Worm (Caenorhabditis elegans): Measurements from ENCODE around the gene fbxb-111.

Gene fbxb-111

DNA sequence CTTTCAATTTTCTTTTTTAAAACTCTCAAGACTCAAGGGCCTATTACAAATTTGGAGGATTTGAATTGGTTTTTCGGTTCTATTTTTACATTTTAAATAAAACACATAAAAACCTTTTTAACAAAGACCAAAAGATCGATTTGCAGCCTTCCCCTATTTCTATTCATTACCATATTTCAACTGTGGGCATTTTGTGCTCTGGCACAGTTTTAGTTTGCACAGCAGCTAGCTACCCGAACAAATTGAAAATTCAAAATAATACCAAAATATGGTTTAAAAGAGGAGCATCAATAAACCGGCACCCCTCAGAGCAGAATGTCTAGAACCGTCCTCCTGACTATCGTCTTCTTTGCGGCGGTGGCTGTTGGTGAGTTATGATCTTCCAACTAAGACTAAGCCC lies 6.6 kb upstream of the fbxb-111 start, which contains the start of gene F08D12.2:
TSS of gene F08D12.2 (plus strand) at position 301 of the 400 bp plus-strand sequence.
- TF ChIP-seq zag-1 (tag; optimal IDR thresholded peaks at IDR 0.05) = no peak
- TF ChIP-seq snpc-4 (tag; optimal IDR thresholded peaks at IDR 0.05) = no peak

DNA sequence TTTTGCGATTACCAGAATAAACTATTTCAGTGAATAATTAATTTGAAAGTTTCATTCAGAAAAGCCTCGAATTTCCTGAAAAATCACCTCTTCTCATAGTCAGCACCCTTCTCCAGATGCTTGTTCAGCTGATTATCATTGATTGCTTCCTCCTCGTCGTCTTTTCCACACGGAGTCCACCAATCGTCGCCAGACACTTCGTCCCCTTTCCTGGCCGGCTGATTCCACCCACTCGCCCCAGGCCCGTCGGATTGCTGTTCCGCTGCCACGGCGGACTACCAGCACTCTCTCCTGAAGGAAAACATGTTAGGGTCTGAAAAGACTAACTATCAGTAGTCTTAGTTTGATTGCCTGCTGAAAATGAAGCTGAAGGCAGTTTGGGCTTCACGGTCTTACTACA lies 6.0 kb upstream of the fbxb-111 start:
- no peak for TF ChIP-seq mdl-1 (tag; optimal IDR thresholded peaks at IDR 0.05)
- TF ChIP-seq ztf-4 (tag; optimal IDR thresholded peaks at IDR 0.05) = no peak
- no peak for TF ChIP-seq aly-2 (tag; optimal IDR thresholded peaks at IDR 0.05)
- no peak for TF ChIP-seq lin-15B (tag; optimal IDR thresholded peaks at IDR 0.05)
- TF ChIP-seq ceh-82 (tag; optimal IDR thresholded peaks at IDR 0.05) = no peak

DNA sequence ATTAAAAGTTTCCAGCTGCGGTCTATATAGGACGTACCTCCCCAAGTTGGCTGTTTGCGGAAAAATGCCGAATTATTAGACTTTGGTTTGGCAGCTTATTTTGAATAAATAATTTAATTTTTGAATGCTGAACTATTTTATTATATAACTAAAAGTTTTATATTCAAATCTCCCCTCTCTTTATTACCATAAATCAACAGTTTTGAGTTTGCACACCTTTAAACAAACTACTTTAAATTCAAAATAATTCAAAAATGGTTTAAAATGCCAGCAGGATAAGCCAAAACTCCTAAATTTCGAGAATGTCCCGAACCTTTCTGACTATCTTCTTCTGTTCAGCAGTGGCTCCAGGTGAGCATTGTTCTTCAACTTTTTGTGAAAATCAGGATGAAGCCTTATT lies 4.4 kb upstream of the fbxb-111 start, which contains the start of gene F08D12.3:
TSS of gene F08D12.3 (plus strand) at position 301 of the 400 bp plus-strand sequence.
- no peak for TF ChIP-seq unc-39 (tag; optimal IDR thresholded peaks at IDR 0.05)
- TF ChIP-seq nhr-76 (tag; optimal IDR thresholded peaks at IDR 0.05) = no peak
- no peak for TF ChIP-seq pqm-1 (tag; optimal IDR thresholded peaks at IDR 0.05)
- no peak for TF ChIP-seq fos-1 (tag; optimal IDR thresholded peaks at IDR 0.05)
- no peak for TF ChIP-seq nhr-23 (tag; optimal IDR thresholded peaks at IDR 0.05)
- no peak for TF ChIP-seq nhr-67 (tag; optimal IDR thresholded peaks at IDR 0.05)
- TF ChIP-seq ztf-11 (tag; optimal IDR thresholded peaks at IDR 0.05) = no peak
- TF ChIP-seq ztf-4 (tag; optimal IDR thresholded peaks at IDR 0.05) = no peak
- TF ChIP-seq nfya-1 (tag; optimal IDR thresholded peaks at IDR 0.05; ENCODE audit: insufficient read depth) = no peak
- TF ChIP-seq snpc-4 (tag; optimal IDR thresholded peaks at IDR 0.05) = no peak
- no peak for TF ChIP-seq egl-27 (tag; optimal IDR thresholded peaks at IDR 0.05)
- no peak for TF ChIP-seq jun-1 (tag; optimal IDR thresholded peaks at IDR 0.05)
- TF ChIP-seq zag-1 (tag; optimal IDR thresholded peaks at IDR 0.05) = no peak
- TF ChIP-seq lin-39 (tag; optimal IDR thresholded peaks at IDR 0.05) = no peak

- TF ChIP-seq ztf-11 (tag; optimal IDR thresholded peaks at IDR 0.05) (no peak), fkh-10 (GFP tag; optimal IDR thresholded peaks at IDR 0.05) (no peak), nhr-11 (tag; optimal IDR thresholded peaks at IDR 0.05) (no peak), nhr-25 (tag; optimal IDR thresholded peaks at IDR 0.05) (no peak), ZK546.5 (tag; optimal IDR thresholded peaks at IDR 0.05) (no peak), ztf-4 (tag; optimal IDR thresholded peaks at IDR 0.05) (no peak), nhr-23 (tag; optimal IDR thresholded peaks at IDR 0.05) (no peak), hmg-11 (tag; optimal IDR thresholded peaks at IDR 0.05) (no peak), lin-39 (tag; optimal IDR thresholded peaks at IDR 0.05) (no peak)
These were observed 3.0 kb upstream of the fbxb-111 start, which contains the start of gene F08D12.4 for ce11 chrII:2777846-2778245. F08D12.4 (plus strand) TSS chrII:2778146.

ce11 chrII:2773534-2773933 lies 1.3 kb downstream of the fbxb-111 start, which contains the start of gene sdz-9:
sdz-9 (minus strand) TSS chrII:2773634.
- TF ChIP-seq eor-1 (tag; optimal IDR thresholded peaks at IDR 0.05) = no peak
- no peak for TF ChIP-seq pha-4 (tag; optimal IDR thresholded peaks at IDR 0.05)
- TF ChIP-seq nhr-11 (tag; optimal IDR thresholded peaks at IDR 0.05) = no peak
- TF ChIP-seq ceh-16 (tag; optimal IDR thresholded peaks at IDR 0.05) = no peak

DNA sequence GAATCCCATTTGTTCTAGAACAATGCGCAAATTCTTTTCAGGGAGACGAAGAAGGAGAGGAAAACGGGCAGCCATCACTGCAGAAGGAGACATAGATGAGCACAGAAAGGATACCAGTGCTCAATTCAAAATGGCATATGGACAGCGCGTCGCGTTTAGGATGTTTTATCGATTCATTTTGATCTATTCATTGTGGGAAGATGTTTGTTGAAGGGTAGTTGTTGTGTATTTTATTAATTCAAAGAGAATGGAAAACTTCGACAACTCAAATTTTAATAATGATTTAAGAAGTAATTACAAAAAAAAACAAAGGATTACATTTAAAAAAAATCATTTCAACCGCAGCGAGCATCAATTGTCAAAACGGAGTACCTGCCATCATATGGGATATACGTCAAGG lies 2.6 kb downstream of the fbxb-111 start, which contains the start of gene sdz-10:
TSS of gene sdz-10 (minus strand) at position 101 of the 400 bp plus-strand sequence.
- no peak for TF ChIP-seq lsy-12 (tag; optimal IDR thresholded peaks at IDR 0.05)
- no peak for TF ChIP-seq hmg-11 (tag; optimal IDR thresholded peaks at IDR 0.05)
- no peak for TF ChIP-seq lin-39 (tag; optimal IDR thresholded peaks at IDR 0.05)
- TF ChIP-seq ceh-28 (tag; optimal IDR thresholded peaks at IDR 0.05) = no peak
- TF ChIP-seq aly-2 (tag; optimal IDR thresholded peaks at IDR 0.05) = no peak
- TF ChIP-seq ceh-16 (tag; optimal IDR thresholded peaks at IDR 0.05) = no peak
- no peak for TF ChIP-seq daf-12 (tag; optimal IDR thresholded peaks at IDR 0.05)
- TF ChIP-seq nhr-43 (tag; optimal IDR thresholded peaks at IDR 0.05; ENCODE audit: poor library complexity, severe bottlenecking) = no peak
- TF ChIP-seq R02D3.7 (tag; optimal IDR thresholded peaks at IDR 0.05) = no peak
- no peak for TF ChIP-seq zag-1 (tag; optimal IDR thresholded peaks at IDR 0.05)
- no peak for TF ChIP-seq nhr-67 (tag; optimal IDR thresholded peaks at IDR 0.05)
- TF ChIP-seq ceh-9 (tag; optimal IDR thresholded peaks at IDR 0.05) = no peak
- TF ChIP-seq skn-1 (tag; optimal IDR thresholded peaks at IDR 0.05) = no peak
- no peak for TF ChIP-seq pha-4 (tag; optimal IDR thresholded peaks at IDR 0.05)
- no peak for TF ChIP-seq snpc-4 (tag; optimal IDR thresholded peaks at IDR 0.05)
- TF ChIP-seq nhr-76 (tag; optimal IDR thresholded peaks at IDR 0.05) = no peak
- no peak for TF ChIP-seq elt-1 (tag; optimal IDR thresholded peaks at IDR 0.05)
- TF ChIP-seq nhr-28 (tag; optimal IDR thresholded peaks at IDR 0.05) = no peak

Measured in whole organism, L3 larva.